Worm (Caenorhabditis elegans) whole organism, L1 larva: Measurements from ENCODE around the gene cat-4.

Source experiments
- ceh-8 ChIP-seq: fragments of 200-800 bp; sonication (Bioruptor generic); optimal IDR thresholded peaks from 2 replicates; lab custom pipeline; 2018; ENCODE audit warnings: mild to moderate bottlenecking, missing genetic modification characterization, moderate library complexity, missing compliant biosample characterization
- elt-3 ChIP-seq, 6 experiments: fragments of 150-350 bp in 1 of 6; sonication (generic microtip); optimal IDR thresholded peaks; 2 replicates each; lab custom pipeline; 2017 to 2018; ENCODE audit warnings: missing biosample characterization in 6 of 6, missing genetic modification characterization in 6 of 6, inconsistent platforms in 1 of 6
- fkh-8 ChIP-seq: sonication (generic microtip); optimal IDR thresholded peaks from 2 replicates; lab custom pipeline; 2016; ENCODE audit warnings: mild to moderate bottlenecking, missing genetic modification characterization, missing compliant biosample characterization
- lin-13 ChIP-seq: fragments of 150-350 bp; optimal IDR thresholded peaks from 2 replicates; lab custom pipeline; 2014; ENCODE audit warnings: missing biosample characterization, missing genetic modification reagents, missing genetic modification characterization
- nhr-20 ChIP-seq: sonication (generic microtip); optimal IDR thresholded peaks from 2 replicates; lab custom pipeline; 2016; ENCODE audit warnings: mild to moderate bottlenecking, missing genetic modification characterization, missing compliant biosample characterization
- nhr-237 ChIP-seq: fragments of 150-350 bp; optimal IDR thresholded peaks from 2 replicates; lab custom pipeline; 2014; ENCODE audit warnings: missing biosample characterization, missing genetic modification characterization
- pqm-1 ChIP-seq: sonication (generic microtip); optimal IDR thresholded peaks from 3 replicates; lab custom pipeline; 2017; ENCODE audit warnings: missing biosample characterization, missing genetic modification characterization
- snpc-4 ChIP-seq: fragments of 150-350 bp; optimal IDR thresholded peaks from 2 replicates; lab custom pipeline; 2014; ENCODE audit warnings: missing biosample characterization, missing genetic modification characterization
- swsn-7 ChIP-seq: sonication (generic microtip); optimal IDR thresholded peaks from 2 replicates; lab custom pipeline; 2016; ENCODE audit warnings: missing genetic modification characterization, missing compliant biosample characterization
- unc-62 ChIP-seq: fragments of 150-350 bp; optimal IDR thresholded peaks from 2 replicates; lab custom pipeline; 2014; ENCODE audit warnings: missing biosample characterization, missing genetic modification reagents, missing genetic modification characterization

DNA sequence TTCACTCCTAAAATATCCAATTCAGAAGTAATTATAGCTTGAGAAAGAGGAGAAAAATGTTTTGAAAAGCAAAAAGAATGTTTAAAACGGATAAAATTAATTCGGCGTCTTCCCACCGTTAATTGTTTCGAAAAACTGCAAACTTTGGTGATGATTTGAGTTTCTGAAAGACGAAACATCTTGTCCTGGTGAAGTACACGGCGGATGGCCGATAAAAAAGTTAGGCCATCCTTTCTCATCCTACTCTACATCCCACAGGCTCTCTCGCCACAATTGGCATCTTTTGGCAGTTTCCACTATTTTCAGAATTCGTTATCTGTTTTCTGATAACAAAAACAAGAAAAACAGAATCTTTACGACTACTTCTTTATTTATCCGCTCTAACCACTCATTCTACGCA, 38.8 kb upstream of the cat-4 start, which contains the start of the genes C35A5.8 and hda-11:
- TF ChIP-seq elt-3 (tag; optimal IDR thresholded peaks at IDR 0.05; lab: Kevin White, UChicago) (peak in 1 of 6 experiments; percentile 22), nhr-237 (tag; lab: Kevin White, UChicago) (no peak), pqm-1 (no peak), snpc-4 (tag; lab: Kevin White, UChicago) (peak; percentile 58), nhr-20 (tag; lab: Kevin White, UChicago) (peak; percentile 82), fkh-8 (tag; lab: Kevin White, UChicago) (peak; percentile 66), swsn-7 (tag; lab: Kevin White, UChicago) (peak; percentile 80), unc-62 (GFP tag; lab: Kevin White, UChicago) (no peak), ceh-8 (GFP tag; lab: Kevin White, UChicago) (peak; percentile 7), lin-13 (peak; percentile 36)
